Fruit fly (Drosophila melanogaster) whole organism, embryonic: ENCODE results near the gene fwe.
A peak's percentile ranks its signal among the peaks of the same experiment; 100 is the strongest.

ENCODE experiments used
- ATbp ChIP-seq: fragments of 200-800 bp; sonication (Bioruptor generic); optimal IDR thresholded peaks from 2 replicates; lab custom pipeline; 2017; ENCODE audit warnings: missing biosample characterization, mild to moderate bottlenecking, missing genetic modification characterization, missing genetic modification reagents
- Atf6 ChIP-seq: fragments of 200-800 bp; sonication (Bioruptor generic); IDR thresholded peaks from 2 replicates; pipeline ENCODE4 v1.3.6; 2022; ENCODE audit warnings: missing biosample characterization, missing genetic modification characterization
- B-H1 ChIP-seq: fragments of 200-800 bp; sonication (Bioruptor generic); IDR thresholded peaks from 3 replicates; pipeline ENCODE4 v1.3.6; 2022; ENCODE audit warnings: missing biosample characterization, missing genetic modification characterization
- CG10209 ChIP-seq: fragments of 200-800 bp; sonication (Bioruptor generic); optimal IDR thresholded peaks from 3 replicates; lab custom pipeline; 2017; ENCODE audit warnings: missing biosample characterization, mild to moderate bottlenecking, missing genetic modification characterization, missing genetic modification reagents
- CG10366 ChIP-seq: fragments of 200-800 bp; sonication (Bioruptor generic); IDR thresholded peaks from 2 replicates; pipeline ENCODE4 v1.3.6; 2022; ENCODE audit warnings: missing biosample characterization, missing genetic modification characterization
- CG12104 ChIP-seq: fragments of 200-800 bp; sonication (Bioruptor generic); optimal IDR thresholded peaks from 3 replicates; lab custom pipeline; 2016; ENCODE audit warnings: missing biosample characterization, missing genetic modification characterization
- CG13894 ChIP-seq: fragments of 200-800 bp; sonication (Bioruptor generic); optimal IDR thresholded peaks from 3 replicates; lab custom pipeline; 2018; ENCODE audit warnings: missing biosample characterization, mild to moderate bottlenecking, missing genetic modification characterization, moderate library complexity
- CG15479 ChIP-seq: fragments of 200-800 bp; sonication (Bioruptor generic); optimal IDR thresholded peaks from 3 replicates; lab custom pipeline; 2019; ENCODE audit warnings: missing biosample characterization, mild to moderate bottlenecking, missing genetic modification characterization, moderate library complexity
- CG16863 ChIP-seq: fragments of 200-800 bp; sonication (Bioruptor generic); optimal IDR thresholded peaks from 3 replicates; lab custom pipeline; 2016; ENCODE audit warnings: missing biosample characterization, missing genetic modification characterization
- CG17361 ChIP-seq: fragments of 200-800 bp; sonication (Bioruptor generic); IDR thresholded peaks from 3 replicates; pipeline ENCODE4 v1.3.6; 2022; ENCODE audit warnings: missing biosample characterization, missing genetic modification characterization
- CG17612 ChIP-seq: fragments of 200-800 bp; sonication (Bioruptor generic); IDR thresholded peaks from 2 replicates; pipeline ENCODE4 v1.3.6; 2022; ENCODE audit warnings: missing biosample characterization, missing genetic modification characterization
- CG17802 ChIP-seq: fragments of 200-800 bp; sonication (Bioruptor generic); optimal IDR thresholded peaks from 2 replicates; lab custom pipeline; 2018; ENCODE audit warnings: missing biosample characterization, mild to moderate bottlenecking, missing genetic modification characterization, moderate library complexity
- CG18262 ChIP-seq: fragments of 200-800 bp; optimal IDR thresholded peaks from 3 replicates; lab custom pipeline; 2019; ENCODE audit warnings: missing biosample characterization, mild to moderate bottlenecking, missing genetic modification characterization, moderate library complexity
- CG2875 ChIP-seq: fragments of 200-800 bp; sonication (Bioruptor generic); optimal IDR thresholded peaks from 2 replicates; lab custom pipeline; 2017; ENCODE audit warnings: missing biosample characterization, mild to moderate bottlenecking, missing genetic modification characterization, missing genetic modification reagents
- CG2889 ChIP-seq: fragments of 200-800 bp; sonication (Bioruptor generic); IDR thresholded peaks from 3 replicates; pipeline ENCODE4 v1.3.6; 2022; ENCODE audit warnings: missing biosample characterization, missing genetic modification characterization
- CG30020 ChIP-seq: fragments of 200-800 bp; optimal IDR thresholded peaks from 2 replicates; lab custom pipeline; 2019; ENCODE audit warnings: missing biosample characterization, mild to moderate bottlenecking, missing genetic modification characterization, moderate library complexity
- CG3065 ChIP-seq: fragments of 200-800 bp; sonication (Bioruptor generic); optimal IDR thresholded peaks from 2 replicates; lab custom pipeline; 2016; ENCODE audit warnings: missing biosample characterization, missing genetic modification characterization
- CG5953 ChIP-seq: fragments of 200-800 bp; sonication (Bioruptor generic); IDR thresholded peaks from 2 replicates; pipeline ENCODE4 v1.3.6; 2022; ENCODE audit warnings: missing biosample characterization, missing genetic modification characterization
- CG6654 ChIP-seq: fragments of 200-800 bp; sonication (Bioruptor generic); optimal IDR thresholded peaks from 2 replicates; lab custom pipeline; 2017; ENCODE audit warnings: missing biosample characterization, mild to moderate bottlenecking, missing genetic modification characterization
- CG6765 ChIP-seq: fragments of 200-800 bp; sonication (Bioruptor generic); optimal IDR thresholded peaks from 3 replicates; lab custom pipeline; 2017; ENCODE audit warnings: missing biosample characterization, mild to moderate bottlenecking, missing genetic modification characterization
- CG6813 ChIP-seq: fragments of 200-800 bp; sonication (Bioruptor generic); optimal IDR thresholded peaks from 2 replicates; lab custom pipeline; 2017; ENCODE audit warnings: missing biosample characterization, missing genetic modification characterization, mild to moderate bottlenecking, moderate library complexity, missing genetic modification reagents
- CG9609 ChIP-seq: fragments of 200-800 bp; sonication (Bioruptor generic); optimal IDR thresholded peaks from 3 replicates; lab custom pipeline; 2016; ENCODE audit warnings: missing biosample characterization, missing genetic modification characterization
- Camta ChIP-seq: fragments of 200-800 bp; sonication (Bioruptor generic); optimal IDR thresholded peaks from 2 replicates; lab custom pipeline; 2016; ENCODE audit warnings: missing biosample characterization, missing genetic modification characterization
- E2f1 ChIP-seq: fragments of 200-800 bp; sonication (Bioruptor generic); IDR thresholded peaks from 2 replicates; pipeline ENCODE4 v1.3.6; 2022; ENCODE audit warnings: missing biosample characterization, missing genetic modification characterization
- Lim3 ChIP-seq: fragments of 200-800 bp; sonication (Bioruptor generic); IDR thresholded peaks from 2 replicates; pipeline ENCODE4 v1.3.6; 2022; ENCODE audit warnings: missing biosample characterization, missing genetic modification characterization
- Med ChIP-seq: fragments of 200-800 bp; sonication (Bioruptor generic); peaks from one replicate; lab custom pipeline; 2016; ENCODE audit warnings: missing biosample characterization, missing genetic modification characterization, mild to moderate bottlenecking, inconsistent platforms, moderate library complexity
- Neu2 ChIP-seq: fragments of 200-800 bp; sonication (Bioruptor generic); optimal IDR thresholded peaks from 3 replicates; lab custom pipeline; 2016; ENCODE audit warnings: missing biosample characterization, missing genetic modification characterization, borderline replicate concordance
- Scr ChIP-seq: fragments of 200-800 bp; sonication (Bioruptor generic); IDR thresholded peaks from 2 replicates; pipeline ENCODE4 v1.3.6; 2022; ENCODE audit warnings: missing biosample characterization, missing genetic modification characterization; ENCODE audit not compliant: partially characterized antibody
- Sox102F ChIP-seq: fragments of 200-800 bp; sonication (Bioruptor generic); optimal IDR thresholded peaks from 2 replicates; lab custom pipeline; 2018; ENCODE audit warnings: missing biosample characterization, mild to moderate bottlenecking, missing genetic modification characterization, moderate library complexity
- Spps ChIP-seq: fragments of 200-800 bp; sonication (Bioruptor generic); optimal IDR thresholded peaks from 2 replicates; lab custom pipeline; 2018; ENCODE audit warnings: missing biosample characterization, mild to moderate bottlenecking, missing genetic modification characterization
- Xrp1 ChIP-seq: fragments of 200-800 bp; sonication (Bioruptor generic); IDR thresholded peaks from 2 replicates; pipeline ENCODE4 v1.3.6; 2022; ENCODE audit warnings: missing biosample characterization, missing genetic modification characterization
- bcd ChIP-seq: fragments of 200-800 bp; sonication (Bioruptor generic); optimal IDR thresholded peaks from 2 replicates; lab custom pipeline; 2017; ENCODE audit warnings: missing biosample characterization, mild to moderate bottlenecking, missing genetic modification characterization
- caup ChIP-seq: fragments of 200-800 bp; sonication (Bioruptor generic); optimal IDR thresholded peaks from 3 replicates; lab custom pipeline; 2017; ENCODE audit warnings: missing biosample characterization, mild to moderate bottlenecking, missing genetic modification characterization, moderate library complexity; ENCODE audit not compliant: severe bottlenecking
- corto ChIP-seq: fragments of 200-800 bp; sonication (Bioruptor generic); optimal IDR thresholded peaks from 2 replicates; lab custom pipeline; 2016; ENCODE audit warnings: missing biosample characterization, mild to moderate bottlenecking, missing genetic modification characterization, moderate library complexity
- cwo ChIP-seq: fragments of 200-800 bp; sonication (Bioruptor generic); optimal IDR thresholded peaks from 3 replicates; lab custom pipeline; 2017; ENCODE audit warnings: missing biosample characterization, missing genetic modification characterization, mild to moderate bottlenecking, moderate library complexity, missing genetic modification reagents
- dysf ChIP-seq: fragments of 200-800 bp; sonication (Bioruptor generic); IDR thresholded peaks from 3 replicates; pipeline ENCODE4 v1.3.6; 2022; ENCODE audit warnings: missing biosample characterization, missing genetic modification characterization
- fu2 ChIP-seq: fragments of 200-800 bp; sonication (Bioruptor generic); optimal IDR thresholded peaks from 2 replicates; lab custom pipeline; 2016; ENCODE audit warnings: missing biosample characterization, missing genetic modification characterization
- gcm2 ChIP-seq: fragments of 200-800 bp; sonication (Bioruptor generic); optimal IDR thresholded peaks from 2 replicates; lab custom pipeline; 2016; ENCODE audit warnings: missing biosample characterization, missing genetic modification characterization
- gfzf ChIP-seq: fragments of 200-800 bp; sonication (Bioruptor generic); optimal IDR thresholded peaks from 2 replicates; lab custom pipeline; 2016; ENCODE audit warnings: missing biosample characterization, mild to moderate bottlenecking, missing genetic modification characterization, moderate library complexity
- hth ChIP-seq: fragments of >200 bp; optimal IDR thresholded peaks from 2 replicates; lab custom pipeline; 2017; ENCODE audit warnings: inconsistent platforms
- lola ChIP-seq, 3 experiments: fragments of >200 bp in 2 of 3; fragments of 200-800 bp in 1 of 3; sonication (Bioruptor generic) in 1 of 3; optimal IDR thresholded peaks; 2 replicates each; lab custom pipeline; 2017 to 2019; ENCODE audit warnings: missing biosample characterization in 3 of 3, missing genetic modification characterization in 3 of 3, mild to moderate bottlenecking in 1 of 3, moderate library complexity in 1 of 3
- mld ChIP-seq: fragments of 200-800 bp; sonication (Bioruptor generic); IDR thresholded peaks from 3 replicates; pipeline ENCODE4 v1.3.6; 2022; ENCODE audit warnings: missing biosample characterization, missing genetic modification characterization; ENCODE audit not compliant: partially characterized antibody
- nerfin-1 ChIP-seq: fragments of 200-800 bp; sonication (Bioruptor generic); optimal IDR thresholded peaks from 3 replicates; lab custom pipeline; 2019; ENCODE audit warnings: missing biosample characterization, mild to moderate bottlenecking, missing genetic modification characterization, moderate library complexity
- nmo ChIP-seq: fragments of 200-800 bp; sonication (Bioruptor generic); optimal IDR thresholded peaks from 2 replicates; lab custom pipeline; 2018; ENCODE audit warnings: missing biosample characterization, mild to moderate bottlenecking, missing genetic modification characterization, moderate library complexity
- nom ChIP-seq: fragments of 200-800 bp; sonication (Bioruptor generic); optimal IDR thresholded peaks from 2 replicates; lab custom pipeline; 2017; ENCODE audit warnings: missing biosample characterization, missing genetic modification characterization, mild to moderate bottlenecking, moderate library complexity, missing genetic modification reagents
- pnt ChIP-seq: fragments of 200-800 bp; sonication (Bioruptor generic); optimal IDR thresholded peaks from 3 replicates; lab custom pipeline; 2016; ENCODE audit warnings: missing biosample characterization, missing genetic modification characterization
- scrt ChIP-seq: fragments of 200-800 bp; sonication (Bioruptor generic); optimal IDR thresholded peaks from 2 replicates; lab custom pipeline; 2018; ENCODE audit warnings: missing biosample characterization, mild to moderate bottlenecking, missing genetic modification characterization, moderate library complexity
- toy ChIP-seq: fragments of 200-800 bp; sonication (Bioruptor generic); IDR thresholded peaks from 2 replicates; pipeline ENCODE4 v1.3.6; 2022; ENCODE audit warnings: missing biosample characterization, missing genetic modification characterization
- tup ChIP-seq: fragments of 200-800 bp; sonication (Bioruptor generic); optimal IDR thresholded peaks from 2 replicates; lab custom pipeline; 2016; ENCODE audit warnings: missing biosample characterization, mild to moderate bottlenecking, missing genetic modification characterization, moderate library complexity
- twi ChIP-seq: fragments of 200-800 bp; optimal IDR thresholded peaks from 2 replicates; lab custom pipeline; 2019; ENCODE audit warnings: missing biosample characterization, mild to moderate bottlenecking, missing genetic modification characterization, moderate library complexity

Gene fwe

DNA sequence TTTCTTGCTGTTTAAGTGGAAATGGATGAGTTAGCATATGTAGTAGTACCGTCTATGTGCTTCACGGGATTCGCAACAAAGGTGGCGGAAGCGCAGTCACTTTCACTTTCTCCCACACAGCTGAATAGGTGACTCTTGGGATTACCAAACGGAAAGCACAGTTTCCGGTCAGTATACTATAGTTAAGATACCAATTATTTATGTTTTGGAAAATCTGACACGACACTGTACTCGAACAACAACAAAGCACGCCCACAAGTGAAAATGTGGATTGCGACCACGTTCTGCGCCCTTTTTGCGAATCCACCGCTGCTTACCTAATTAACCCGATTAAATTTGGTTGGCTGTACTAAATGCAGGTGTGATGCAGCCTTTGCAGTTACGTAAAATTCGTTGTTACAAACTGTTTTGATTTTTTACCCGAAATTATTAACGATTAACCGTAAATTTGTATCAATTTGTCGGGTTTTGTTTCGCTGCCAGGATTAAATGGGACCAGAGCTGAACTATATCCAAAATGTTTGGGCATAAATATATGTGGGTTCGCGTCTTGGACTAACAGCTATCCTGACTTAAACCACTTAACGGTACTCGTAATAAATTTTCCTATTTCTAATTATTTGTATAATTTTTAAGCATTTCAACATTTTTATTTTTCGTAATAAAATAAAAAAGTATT, 18.8 kb upstream of the fwe start, which contains the start of gene CG18081 (continued):
- TF ChIP-seq Camta (GFP tag; lab: Kevin White, UChicago) (no peak), fu2 (no peak), nom (GFP tag; lab: Kevin White, UChicago) (no peak), CG16863 (GFP tag; lab: Kevin White, UChicago) (no peak), hth (no peak), CG10366 (GFP tag; lab: Robert Waterston, UW) (no peak), dysf (GFP tag; lab: Robert Waterston, UW) (no peak), CG10209 (GFP tag; lab: Kevin White, UChicago) (no peak), Spps (tag; lab: Kevin White, UChicago) (no peak), bcd (no peak), CG17612 (GFP tag; lab: Robert Waterston, UW) (no peak), CG2875 (no peak), CG6813 (no peak), twi (tag; lab: Kevin White, UChicago) (no peak), CG9609 (GFP tag; lab: Kevin White, UChicago) (no peak), corto (GFP tag; lab: Kevin White, UChicago) (no peak), Med (GFP tag; lab: Kevin White, UChicago) (peak; percentile 68), CG6765 (GFP tag; lab: Kevin White, UChicago) (no peak), pnt (GFP tag; lab: Kevin White, UChicago) (no peak), CG12104 (no peak), Neu2 (GFP tag; lab: Kevin White, UChicago) (no peak), cwo (GFP tag; lab: Kevin White, UChicago) (no peak), CG18262 (tag; lab: Kevin White, UChicago) (no peak), gfzf (peak; percentile 88), mld (no peak), Lim3 (GFP tag; lab: Robert Waterston, UW) (no peak), lola (GFP tag; optimal IDR thresholded peaks at IDR 0.05; lab: Kevin White, UChicago) (no peak), Xrp1 (GFP tag; lab: Robert Waterston, UW) (no peak), CG6654 (GFP tag; lab: Kevin White, UChicago) (no peak), ATbp (GFP tag; lab: Kevin White, UChicago) (no peak), E2f1 (no peak), nerfin-1 (tag; lab: Kevin White, UChicago) (no peak), CG3065 (GFP tag; lab: Kevin White, UChicago) (no peak), CG30020 (tag; lab: Kevin White, UChicago) (peak; percentile 34), CG5953 (GFP tag; lab: Robert Waterston, UW) (no peak), CG2889 (GFP tag; lab: Robert Waterston, UW) (no peak), tup (no peak), B-H1 (GFP tag; lab: Robert Waterston, UW) (no peak), CG17802 (tag; lab: Kevin White, UChicago) (no peak), gcm2 (no peak), Sox102F (GFP tag; lab: Kevin White, UChicago) (no peak), Scr (GFP tag; lab: Robert Waterston, UW) (no peak), scrt (GFP tag; lab: Kevin White, UChicago) (no peak), CG17361 (GFP tag; lab: Robert Waterston, UW) (0 out of 3 replicates have a peak, but pooled peaks have one; percentile 16), toy (GFP tag; lab: Robert Waterston, UW) (no peak), CG15479 (no peak), CG13894 (tag; lab: Kevin White, UChicago) (no peak), nmo (GFP tag; lab: Kevin White, UChicago) (peak; percentile 36), Atf6 (GFP tag; lab: Robert Waterston, UW) (no peak), caup (GFP tag; lab: Kevin White, UChicago) (no peak)
